Fruit fly (Drosophila melanogaster) Kc167 (cell line): Measurements from ENCODE around the gene CG7394.

Experiments
- Myc ChIP-seq: fragments of >200 bp; optimal IDR thresholded peaks from 2 replicates; lab custom pipeline; 2017; ENCODE audit warnings: missing external identifiers
- Sin3A ChIP-seq: fragments of >200 bp; optimal IDR thresholded peaks from 2 replicates; lab custom pipeline; 2018; ENCODE audit warnings: missing external identifiers
- h ChIP-seq: fragments of >200 bp; optimal IDR thresholded peaks from 3 replicates; lab custom pipeline; 2018; ENCODE audit warnings: missing external identifiers
- insv ChIP-seq: fragments of >200 bp; optimal IDR thresholded peaks from 3 replicates; lab custom pipeline; 2018; ENCODE audit warnings: missing external identifiers
- psq ChIP-seq: fragments of >200 bp; optimal IDR thresholded peaks from 2 replicates; lab custom pipeline; 2017; ENCODE audit warnings: missing external identifiers

DNA sequence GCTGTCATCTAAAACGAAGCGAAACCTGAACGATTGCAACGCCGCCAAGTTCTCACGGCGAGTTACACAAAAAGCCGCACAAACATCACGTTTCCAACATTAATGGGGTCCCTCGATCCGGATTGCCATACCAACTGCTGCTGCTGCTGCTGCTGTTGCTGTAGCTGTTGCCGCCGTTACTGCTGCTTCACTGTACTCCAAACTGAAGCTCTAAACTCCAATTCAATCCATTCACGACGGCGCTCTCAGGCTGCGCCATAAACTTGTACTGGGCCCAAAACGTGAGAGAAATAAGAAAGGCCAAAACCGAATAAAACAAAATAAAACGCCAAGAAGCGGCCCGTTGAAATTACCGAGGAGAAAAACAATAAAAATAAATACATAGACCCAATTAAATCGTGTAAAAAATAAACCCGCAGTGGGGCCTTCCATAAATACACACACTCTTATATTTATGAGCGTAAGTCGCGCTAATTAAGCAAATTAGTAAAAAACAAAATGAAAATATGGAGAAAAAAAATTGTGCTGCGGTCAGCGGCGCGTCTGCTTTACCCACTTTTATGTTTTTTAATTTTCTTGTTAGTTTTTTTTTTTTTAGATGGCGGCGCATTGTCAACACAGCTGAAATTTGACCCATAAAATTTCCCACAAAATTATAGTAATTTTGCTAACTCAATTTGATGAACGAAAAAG, 14.3 kb upstream of the CG7394 start:
- no peak for TF ChIP-seq psq (lab: Kevin White, UChicago)
- TF ChIP-seq insv (lab: Kevin White, UChicago): no peak
- no peak for TF ChIP-seq h (lab: Kevin White, UChicago)
- no peak for TF ChIP-seq Sin3A (lab: Kevin White, UChicago)
- TF ChIP-seq Myc (lab: Kevin White, UChicago): no peak
